Fruit fly (Drosophila melanogaster) whole organism, embryonic: Measurements from ENCODE around the gene CG15040.

Source experiments
- Awh ChIP-seq: fragments of 200-800 bp; sonication (Bioruptor generic); IDR thresholded peaks from 2 replicates; pipeline ENCODE4, ENCODE4 v1.3.6; 2022; ENCODE audit warnings: missing biosample characterization, missing genetic modification characterization
- B-H2 ChIP-seq: fragments of 200-800 bp; sonication (Bioruptor generic); optimal IDR thresholded peaks from 2 replicates; lab custom pipeline; 2018; ENCODE audit warnings: missing biosample characterization, mild to moderate bottlenecking, missing genetic modification characterization
- Bgb ChIP-seq: fragments of 200-800 bp; sonication (Bioruptor generic); IDR thresholded peaks from 2 replicates; pipeline ENCODE4 v1.3.6; 2022; ENCODE audit warnings: missing biosample characterization, missing genetic modification characterization; ENCODE audit not compliant: partially characterized antibody
- Bteb2 ChIP-seq: fragments of 200-800 bp; sonication (Bioruptor generic); optimal IDR thresholded peaks from 2 replicates; lab custom pipeline; 2016; ENCODE audit warnings: missing biosample characterization, missing genetic modification characterization
- CG13287 ChIP-seq: fragments of 200-800 bp; sonication (Bioruptor generic); IDR thresholded peaks from 2 replicates; pipeline ENCODE4 v1.3.6; 2022; ENCODE audit warnings: missing biosample characterization, missing genetic modification characterization; ENCODE audit not compliant: partially characterized antibody
- CG15073 ChIP-seq: fragments of 200-800 bp; sonication (Bioruptor generic); optimal IDR thresholded peaks from 2 replicates; lab custom pipeline; 2016; ENCODE audit warnings: missing biosample characterization, missing genetic modification characterization
- CG16815 ChIP-seq: fragments of 200-800 bp; sonication (Bioruptor generic); optimal IDR thresholded peaks from 3 replicates; lab custom pipeline; 2017; ENCODE audit warnings: missing biosample characterization, mild to moderate bottlenecking, missing genetic modification characterization
- CG1832 ChIP-seq: fragments of 200-800 bp; sonication (Bioruptor generic); optimal IDR thresholded peaks from 2 replicates; lab custom pipeline; 2017; ENCODE audit warnings: missing biosample characterization, mild to moderate bottlenecking, missing genetic modification characterization, inconsistent platforms
- CG2199 ChIP-seq: fragments of 200-800 bp; sonication (Bioruptor generic); IDR thresholded peaks from 3 replicates; pipeline ENCODE4 v1.3.6; 2022; ENCODE audit warnings: missing biosample characterization, missing genetic modification characterization
- CG3065 ChIP-seq: fragments of 200-800 bp; sonication (Bioruptor generic); optimal IDR thresholded peaks from 2 replicates; lab custom pipeline; 2016; ENCODE audit warnings: missing biosample characterization, missing genetic modification characterization
- CG33557 ChIP-seq: fragments of 200-800 bp; sonication (Bioruptor generic); optimal IDR thresholded peaks from 2 replicates; lab custom pipeline; 2019; ENCODE audit warnings: missing biosample characterization, mild to moderate bottlenecking, missing genetic modification characterization, moderate library complexity
- CG3847 ChIP-seq: fragments of 200-800 bp; sonication (Bioruptor generic); IDR thresholded peaks from 2 replicates; pipeline ENCODE4 v1.3.6; 2022; ENCODE audit warnings: missing biosample characterization, missing genetic modification characterization
- CG7745 ChIP-seq: fragments of 200-800 bp; sonication (Bioruptor generic); optimal IDR thresholded peaks from 2 replicates; lab custom pipeline; 2018; ENCODE audit warnings: missing biosample characterization, mild to moderate bottlenecking, missing genetic modification characterization, moderate library complexity
- CG7963 ChIP-seq: fragments of 200-800 bp; sonication (Bioruptor generic); IDR thresholded peaks from 3 replicates; pipeline ENCODE4 v1.3.6; 2022; ENCODE audit warnings: missing biosample characterization, missing genetic modification characterization; ENCODE audit not compliant: partially characterized antibody
- CG9876 ChIP-seq: fragments of 200-800 bp; sonication (Bioruptor generic); optimal IDR thresholded peaks from 2 replicates; lab custom pipeline; 2016; ENCODE audit warnings: missing biosample characterization, missing genetic modification characterization
- CkIIα-i1 ChIP-seq: fragments of 200-800 bp; sonication (Bioruptor generic); IDR thresholded peaks from 2 replicates; pipeline ENCODE4 v1.3.6; 2022; ENCODE audit warnings: missing biosample characterization, missing genetic modification characterization
- ERR ChIP-seq: fragments of 200-800 bp; sonication (Bioruptor generic); optimal IDR thresholded peaks from 2 replicates; lab custom pipeline; 2016; ENCODE audit warnings: missing biosample characterization, missing genetic modification characterization
- GATAe ChIP-seq: fragments of 200-800 bp; sonication (Bioruptor generic); conservative IDR thresholded peaks from 2 replicates; pipeline ENCODE4 v1.3.6; 2022; ENCODE audit warnings: missing biosample characterization, missing genetic modification characterization
- Hand ChIP-seq: fragments of 200-800 bp; sonication (Bioruptor generic); optimal IDR thresholded peaks from 2 replicates; lab custom pipeline; 2017; ENCODE audit warnings: mild to moderate bottlenecking, missing biosample characterization, missing genetic modification reagents, missing genetic modification characterization
- Hr3 ChIP-seq: fragments of 200-800 bp; sonication (Bioruptor generic); optimal IDR thresholded peaks from 3 replicates; lab custom pipeline; 2016; ENCODE audit warnings: missing biosample characterization, missing genetic modification characterization
- Jarid2 ChIP-seq: fragments of 200-800 bp; sonication (Bioruptor generic); optimal IDR thresholded peaks from 3 replicates; lab custom pipeline; 2017; ENCODE audit warnings: mild to moderate bottlenecking, missing biosample characterization, missing genetic modification reagents, missing genetic modification characterization
- Myb ChIP-seq: fragments of 200-800 bp; sonication (Bioruptor generic); optimal IDR thresholded peaks from 2 replicates; lab custom pipeline; 2016; ENCODE audit warnings: missing biosample characterization, missing genetic modification characterization
- NK7.1 ChIP-seq: fragments of 200-800 bp; sonication (Bioruptor generic); optimal IDR thresholded peaks from 3 replicates; lab custom pipeline; 2016; ENCODE audit warnings: missing biosample characterization, missing genetic modification characterization
- Neu2 ChIP-seq: fragments of 200-800 bp; sonication (Bioruptor generic); optimal IDR thresholded peaks from 3 replicates; lab custom pipeline; 2016; ENCODE audit warnings: missing biosample characterization, missing genetic modification characterization, borderline replicate concordance
- Opbp ChIP-seq: fragments of 200-800 bp; sonication (Bioruptor generic); IDR thresholded peaks from 3 replicates; pipeline ENCODE4 v1.3.6; 2022; ENCODE audit warnings: missing biosample characterization, missing genetic modification characterization; ENCODE audit not compliant: partially characterized antibody
- Ssrp ChIP-seq: fragments of 200-800 bp; sonication (Bioruptor generic); optimal IDR thresholded peaks from 2 replicates; lab custom pipeline; 2018; ENCODE audit warnings: missing biosample characterization, mild to moderate bottlenecking, missing genetic modification characterization, moderate library complexity
- amos ChIP-seq: fragments of 200-800 bp; sonication (Bioruptor generic); IDR thresholded peaks from 2 replicates; pipeline ENCODE4 v1.3.6; 2022; ENCODE audit warnings: missing biosample characterization, missing genetic modification characterization; ENCODE audit not compliant: partially characterized antibody
- bowl ChIP-seq: fragments of 200-800 bp; sonication (Bioruptor generic); IDR thresholded peaks from 2 replicates; pipeline ENCODE4 v1.3.6; 2022; ENCODE audit warnings: missing biosample characterization, missing genetic modification characterization
- cato ChIP-seq: fragments of 200-800 bp; sonication (Bioruptor generic); optimal IDR thresholded peaks from 2 replicates; lab custom pipeline; 2016; ENCODE audit warnings: missing biosample characterization, missing genetic modification characterization, borderline replicate concordance
- corto ChIP-seq: fragments of 200-800 bp; sonication (Bioruptor generic); optimal IDR thresholded peaks from 2 replicates; lab custom pipeline; 2016; ENCODE audit warnings: missing biosample characterization, mild to moderate bottlenecking, missing genetic modification characterization, moderate library complexity
- crc ChIP-seq: fragments of 200-800 bp; sonication (Bioruptor generic); optimal IDR thresholded peaks from 2 replicates; lab custom pipeline; 2016; ENCODE audit warnings: missing biosample characterization, missing genetic modification characterization
- danr ChIP-seq: fragments of 200-800 bp; sonication (Bioruptor generic); IDR thresholded peaks from 2 replicates; pipeline ENCODE4 v1.3.6; 2022; ENCODE audit warnings: missing biosample characterization, missing genetic modification characterization
- dpn ChIP-seq, 2 experiments: fragments of 200-800 bp; sonication (Bioruptor generic); optimal IDR thresholded peaks; 3 replicates each; lab custom pipeline; 2016; ENCODE audit warnings: missing biosample characterization in 2 of 2, missing genetic modification characterization in 2 of 2
- en ChIP-seq: fragments of 200-800 bp; sonication (Bioruptor generic); optimal IDR thresholded peaks from 2 replicates; lab custom pipeline; 2016; ENCODE audit warnings: missing biosample characterization, missing genetic modification characterization
- fd96Cb ChIP-seq: fragments of 200-800 bp; sonication (Bioruptor generic); optimal IDR thresholded peaks from 2 replicates; lab custom pipeline; 2018; ENCODE audit warnings: missing biosample characterization, mild to moderate bottlenecking, missing genetic modification characterization, moderate library complexity
- gcm ChIP-seq: fragments of 200-800 bp; sonication (Bioruptor generic); optimal IDR thresholded peaks from 2 replicates; lab custom pipeline; 2019; ENCODE audit warnings: missing biosample characterization, mild to moderate bottlenecking, missing genetic modification characterization, moderate library complexity
- grn ChIP-seq: fragments of 200-800 bp; sonication (Bioruptor generic); optimal IDR thresholded peaks from 3 replicates; lab custom pipeline; 2017; ENCODE audit warnings: missing biosample characterization, missing genetic modification characterization
- gsb-n ChIP-seq: fragments of 200-800 bp; sonication (Bioruptor generic); optimal IDR thresholded peaks from 3 replicates; lab custom pipeline; 2018; ENCODE audit warnings: missing biosample characterization, mild to moderate bottlenecking, missing genetic modification characterization
- kah ChIP-seq: fragments of 200-800 bp; sonication (Bioruptor generic); optimal IDR thresholded peaks from 2 replicates; lab custom pipeline; 2018; ENCODE audit warnings: missing biosample characterization, mild to moderate bottlenecking, missing genetic modification characterization
- ken ChIP-seq: fragments of 200-800 bp; sonication (Bioruptor generic); IDR thresholded peaks from 3 replicates; pipeline ENCODE4 v1.3.6; 2022; ENCODE audit warnings: missing biosample characterization, missing genetic modification characterization
- klu ChIP-seq: fragments of 200-800 bp; sonication (Bioruptor generic); IDR thresholded peaks from 2 replicates; pipeline ENCODE4 v1.3.6; 2022; ENCODE audit warnings: missing biosample characterization, missing genetic modification characterization
- lbe ChIP-seq: fragments of 200-800 bp; sonication (Bioruptor generic); optimal IDR thresholded peaks from 2 replicates; lab custom pipeline; 2016; ENCODE audit warnings: missing biosample characterization, mild to moderate bottlenecking, missing genetic modification characterization
- pb ChIP-seq: fragments of 200-800 bp; sonication (Bioruptor generic); optimal IDR thresholded peaks from 3 replicates; lab custom pipeline; 2016; ENCODE audit warnings: missing biosample characterization, missing genetic modification characterization
- slp2 ChIP-seq: fragments of 200-800 bp; sonication (Bioruptor generic); optimal IDR thresholded peaks from 2 replicates; lab custom pipeline; 2016; ENCODE audit warnings: missing biosample characterization, missing genetic modification characterization
- sob ChIP-seq: fragments of 200-800 bp; sonication (Bioruptor generic); IDR thresholded peaks from 2 replicates; pipeline ENCODE4 v1.3.6; 2022; ENCODE audit warnings: missing biosample characterization, missing genetic modification characterization
- sr ChIP-seq: fragments of 200-800 bp; sonication (Bioruptor generic); IDR thresholded peaks from 3 replicates; pipeline ENCODE4 v1.3.6; 2022; ENCODE audit warnings: missing biosample characterization, missing genetic modification characterization
- sug ChIP-seq: fragments of 200-800 bp; optimal IDR thresholded peaks from 2 replicates; lab custom pipeline; 2019; ENCODE audit warnings: missing biosample characterization, mild to moderate bottlenecking, missing genetic modification characterization, moderate library complexity
- tap ChIP-seq: fragments of 200-800 bp; optimal IDR thresholded peaks from 3 replicates; lab custom pipeline; 2019; ENCODE audit warnings: missing biosample characterization, mild to moderate bottlenecking, missing genetic modification characterization, moderate library complexity
- twi ChIP-seq: fragments of 200-800 bp; optimal IDR thresholded peaks from 2 replicates; lab custom pipeline; 2019; ENCODE audit warnings: missing biosample characterization, mild to moderate bottlenecking, missing genetic modification characterization, moderate library complexity
- z ChIP-seq: fragments of 200-800 bp; sonication (Bioruptor generic); IDR thresholded peaks from 3 replicates; pipeline ENCODE4 v1.3.6; 2022; ENCODE audit warnings: missing biosample characterization, missing genetic modification characterization

The CG15040 gene

DNA sequence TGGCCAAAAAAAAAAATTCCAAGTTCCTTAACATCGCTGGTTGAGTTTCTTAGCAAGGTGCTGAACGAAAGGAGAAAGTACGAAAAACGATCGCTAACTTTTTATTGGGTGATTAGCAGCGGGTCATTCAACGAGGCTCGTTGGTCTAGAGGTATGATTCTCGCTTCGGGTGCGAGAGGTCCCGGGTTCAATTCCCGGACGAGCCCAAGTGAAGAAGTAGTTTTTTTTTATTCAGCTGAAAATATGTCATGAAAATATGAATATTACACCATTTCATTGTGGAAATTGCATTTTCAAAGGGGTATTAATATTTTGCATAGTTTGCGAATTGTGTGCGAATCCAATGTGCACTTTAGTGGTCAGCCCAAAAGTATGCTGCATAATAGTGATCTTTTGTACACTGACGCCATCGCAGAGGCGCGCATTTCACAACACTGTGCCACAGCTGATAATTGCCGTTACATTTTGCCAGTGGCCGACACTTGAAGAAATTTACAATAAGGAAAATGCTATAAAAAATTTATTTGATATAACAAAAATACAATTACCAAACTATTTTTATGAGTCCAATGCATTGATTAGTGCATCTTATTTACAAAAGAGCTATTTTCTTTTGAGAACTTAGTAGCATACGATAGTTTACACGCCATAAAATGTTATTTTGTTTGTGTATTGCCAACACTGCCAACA lies 51.6 kb downstream of the CG15040 start (continued):
- TF ChIP-seq fd96Cb, result no peak
- TF ChIP-seq dpn (GFP tag; optimal IDR thresholded peaks at IDR 0.05; lab: Kevin White, UChicago), result no peak
- no peak for TF ChIP-seq klu
- TF ChIP-seq slp2 (GFP tag; lab: Kevin White, UChicago), result no peak
- no peak for TF ChIP-seq CG1832 (GFP tag; lab: Kevin White, UChicago)
- TF ChIP-seq gsb-n (tag; lab: Kevin White, UChicago), result peak; percentile 20
- no peak for TF ChIP-seq Hand (GFP tag; lab: Kevin White, UChicago)
- TF ChIP-seq z (GFP tag; lab: Robert Waterston, UW), result no peak
- no peak for TF ChIP-seq CG7963 (GFP tag; lab: Robert Waterston, UW)
- TF ChIP-seq Neu2 (GFP tag; lab: Kevin White, UChicago), result no peak
- 0 out of 2 replicates have a peak, but pooled peaks have one; percentile 10 for TF ChIP-seq Bgb
- no peak for TF ChIP-seq Hr3 (GFP tag; lab: Kevin White, UChicago)
- no peak for TF ChIP-seq B-H2
- no peak for TF ChIP-seq Bteb2
- TF ChIP-seq cato, result no peak
- no peak for TF ChIP-seq CG2199
- TF ChIP-seq Opbp, result no peak
- TF ChIP-seq NK7.1 (GFP tag; lab: Kevin White, UChicago), result no peak
- TF ChIP-seq pb (GFP tag; lab: Kevin White, UChicago), result no peak
- TF ChIP-seq gcm, result no peak
- TF ChIP-seq amos, result peak; percentile 63; the same call in 1 of the 2 replicates
- no peak for TF ChIP-seq GATAe (GFP tag; lab: Robert Waterston, UW)
- no peak for TF ChIP-seq CG16815
- no peak for TF ChIP-seq ken (GFP tag; lab: Robert Waterston, UW)
- no peak for TF ChIP-seq bowl (GFP tag; lab: Robert Waterston, UW)
- no peak for TF ChIP-seq grn (GFP tag; lab: Kevin White, UChicago)
- TF ChIP-seq CG3847 (GFP tag; lab: Robert Waterston, UW), result no peak
- no peak for TF ChIP-seq CG15073
- TF ChIP-seq Ssrp (tag; lab: Kevin White, UChicago), result peak; percentile 9
- TF ChIP-seq en (GFP tag; lab: Kevin White, UChicago), result no peak
- no peak for TF ChIP-seq sug (tag; lab: Kevin White, UChicago)
- TF ChIP-seq CkIIα-i1 (GFP tag; lab: Robert Waterston, UW), result no peak
- TF ChIP-seq ERR (GFP tag; lab: Kevin White, UChicago), result no peak
- no peak for TF ChIP-seq CG33557 (GFP tag; lab: Kevin White, UChicago)
- TF ChIP-seq Myb (GFP tag; lab: Kevin White, UChicago), result peak; percentile 54
- TF ChIP-seq lbe (GFP tag; lab: Kevin White, UChicago), result no peak
- TF ChIP-seq CG3065 (GFP tag; lab: Kevin White, UChicago), result no peak
- TF ChIP-seq sr, result no peak
- TF ChIP-seq danr (GFP tag; lab: Robert Waterston, UW), result no peak
- no peak for TF ChIP-seq corto
- no peak for TF ChIP-seq kah
- TF ChIP-seq Jarid2 (GFP tag; lab: Kevin White, UChicago), result no peak
- no peak for TF ChIP-seq CG13287 (GFP tag; lab: Robert Waterston, UW)
- no peak for TF ChIP-seq CG9876 (GFP tag; lab: Kevin White, UChicago)
- 0 out of 2 replicates have a peak, but pooled peaks have one; percentile 46 for TF ChIP-seq Awh (GFP tag; lab: Robert Waterston, UW)
- TF ChIP-seq tap (tag; lab: Kevin White, UChicago), result no peak
- TF ChIP-seq twi (tag; lab: Kevin White, UChicago), result no peak
- no peak for TF ChIP-seq crc
- TF ChIP-seq CG7745, result no peak
- peak; percentile 38; the same call in 1 of the 2 replicates for TF ChIP-seq sob (GFP tag; lab: Robert Waterston, UW)
